Worm (Caenorhabditis elegans) whole organism, L4 larva: ENCODE measurements around the gene F30B5.11.

Experiments
- D1046.2 ChIP-seq: fragments of 200-800 bp; sonication (Bioruptor generic); IDR thresholded peaks from 2 replicates; pipeline ENCODE4 v1.3.6; 2022; ENCODE audit warnings: missing genetic modification characterization, missing compliant biosample characterization
- F26F4.8 ChIP-seq: fragments of 200-800 bp; sonication (Bioruptor generic); conservative IDR thresholded peaks from 2 replicates; pipeline ENCODE4 v1.3.6; 2022; ENCODE audit warnings: missing genetic modification characterization, missing compliant biosample characterization
- F37D6.2 ChIP-seq: sonication (generic microtip); optimal IDR thresholded peaks from 2 replicates; lab custom pipeline; 2016; ENCODE audit warnings: mild to moderate bottlenecking, missing genetic modification characterization, missing compliant biosample characterization
- F49E8.2 ChIP-seq: sonication (generic microtip); optimal IDR thresholded peaks from 2 replicates; lab custom pipeline; 2016; ENCODE audit warnings: missing compliant biosample characterization, mild to moderate bottlenecking, missing genetic modification characterization, borderline replicate concordance
- T26A8.4 ChIP-seq: fragments of 200-800 bp; sonication (Bioruptor generic); IDR thresholded peaks from 2 replicates; pipeline ENCODE4 v1.3.6; 2022; ENCODE audit warnings: missing genetic modification characterization, missing compliant biosample characterization
- Y105C5A.15 ChIP-seq: fragments of 200-800 bp; sonication (Bioruptor generic); IDR thresholded peaks from 2 replicates; pipeline ENCODE4 v1.3.6; 2022; ENCODE audit warnings: missing genetic modification characterization, missing compliant biosample characterization
- Y48G9A.11 ChIP-seq: fragments of 200-800 bp; sonication (Bioruptor generic); IDR thresholded peaks from 2 replicates; pipeline ENCODE4 v1.3.6; 2022; ENCODE audit warnings: missing genetic modification reagents, missing genetic modification characterization, missing compliant biosample characterization
- ZK337.2 ChIP-seq: fragments of 200-800 bp; sonication (Bioruptor generic); IDR thresholded peaks from 2 replicates; pipeline ENCODE4 v1.3.6; 2022; ENCODE audit warnings: missing genetic modification reagents, missing genetic modification characterization, missing compliant biosample characterization
- ZK546.5 ChIP-seq, 2 experiments: sonication (generic microtip); optimal IDR thresholded peaks; 2 replicates each; lab custom pipeline; 2017; ENCODE audit warnings: missing biosample characterization in 2 of 2, missing genetic modification characterization in 2 of 2
- aha-1 ChIP-seq: fragments of 150-350 bp; peaks from one replicate; lab custom pipeline; 2014; ENCODE audit warnings: missing biosample characterization, missing genetic modification characterization
- ama-1 ChIP-seq: fragments of 150-350 bp; optimal IDR thresholded peaks from 2 replicates; lab custom pipeline; 2014; ENCODE audit warnings: inconsistent platforms, mixed read lengths
- attf-4 ChIP-seq: sonication (generic microtip); optimal IDR thresholded peaks from 3 replicates; lab custom pipeline; 2017; ENCODE audit warnings: missing biosample characterization, missing genetic modification characterization
- ctbp-1 ChIP-seq: fragments of 200-800 bp; sonication (Bioruptor generic); IDR thresholded peaks from 2 replicates; pipeline ENCODE4 v1.3.6; 2022; ENCODE audit warnings: missing genetic modification reagents, missing genetic modification characterization, missing compliant biosample characterization
- daf-16 ChIP-seq, 3 experiments: sonication (generic microtip); optimal IDR thresholded peaks; 2 replicates each; lab custom pipeline; 2016 to 2017; ENCODE audit warnings: missing genetic modification characterization in 3 of 3, missing genetic modification reagents in 3 of 3, mild to moderate bottlenecking in 2 of 3, missing compliant biosample characterization in 2 of 3, missing biosample characterization in 1 of 3, moderate library complexity in 1 of 3
- daf-8 ChIP-seq: fragments of 200-800 bp; sonication (Bioruptor generic); IDR thresholded peaks from 2 replicates; pipeline ENCODE4 v1.3.6; 2022; ENCODE audit warnings: missing genetic modification characterization, missing compliant biosample characterization
- dmd-6 ChIP-seq: fragments of 200-800 bp; sonication (Bioruptor generic); IDR thresholded peaks from 2 replicates; pipeline ENCODE4 v1.3.6; 2022; ENCODE audit warnings: missing genetic modification reagents, missing genetic modification characterization, missing compliant biosample characterization
- duxl-1 ChIP-seq: sonication (generic microtip); optimal IDR thresholded peaks from 2 replicates; lab custom pipeline; 2016; ENCODE audit warnings: mild to moderate bottlenecking, missing genetic modification characterization, moderate library complexity, missing compliant biosample characterization; ENCODE audit not compliant: poor library complexity
- hlh-11 ChIP-seq: fragments of 200-800 bp; sonication (Bioruptor generic); optimal IDR thresholded peaks from 2 replicates; lab custom pipeline; 2018; ENCODE audit warnings: mild to moderate bottlenecking, missing genetic modification characterization, missing compliant biosample characterization
- hlh-30 ChIP-seq: sonication (generic microtip); optimal IDR thresholded peaks from 2 replicates; lab custom pipeline; 2017; ENCODE audit warnings: antibody characterized with exemption, mild to moderate bottlenecking, missing genetic modification characterization, missing compliant biosample characterization; ENCODE audit not compliant: insufficient read depth
- jun-1 ChIP-seq: fragments of 150-350 bp; optimal IDR thresholded peaks from 2 replicates; lab custom pipeline; 2014; ENCODE audit warnings: missing biosample characterization, missing genetic modification reagents, missing genetic modification characterization
- lin-1 ChIP-seq: fragments of 200-800 bp; sonication (Bioruptor generic); IDR thresholded peaks from 2 replicates; pipeline ENCODE4 v1.3.6; 2022; ENCODE audit warnings: missing genetic modification reagents, missing genetic modification characterization, missing compliant biosample characterization
- lin-39 ChIP-seq: fragments of 150-350 bp; optimal IDR thresholded peaks from 2 replicates; lab custom pipeline; 2014; ENCODE audit warnings: missing biosample characterization, missing genetic modification reagents, missing genetic modification characterization
- lsy-2 ChIP-seq, 2 experiments: fragments of 150-350 bp in 1 of 2; sonication (generic microtip) in 1 of 2; optimal IDR thresholded peaks; 2 replicates each; lab custom pipeline; 2014 to 2017; ENCODE audit warnings: missing biosample characterization in 2 of 2, missing genetic modification characterization in 2 of 2
- madf-5 ChIP-seq, 2 experiments: fragments of 200-800 bp; sonication (Bioruptor generic); IDR thresholded peaks; 2 replicates each; pipeline ENCODE4 v1.3.6; 2022; ENCODE audit warnings: missing compliant biosample characterization in 2 of 2, missing genetic modification characterization in 2 of 2
- mdl-1 ChIP-seq, 2 experiments: fragments of 150-350 bp in 1 of 2; sonication (generic microtip) in 1 of 2; optimal IDR thresholded peaks; 2 replicates each; lab custom pipeline; 2014 to 2017; ENCODE audit warnings: missing biosample characterization in 2 of 2, missing genetic modification characterization in 2 of 2
- mdt-29 ChIP-seq: fragments of 200-800 bp; sonication (Bioruptor generic); IDR thresholded peaks from 2 replicates; pipeline ENCODE4 v1.3.6; 2022; ENCODE audit warnings: missing genetic modification reagents, missing genetic modification characterization, missing compliant biosample characterization
- mep-1 ChIP-seq: fragments of 150-350 bp; sonication (generic microtip); optimal IDR thresholded peaks from 3 replicates; lab custom pipeline; 2014; ENCODE audit warnings: missing biosample characterization, missing genetic modification characterization
- mes-2 ChIP-seq: sonication (generic microtip); optimal IDR thresholded peaks from 2 replicates; lab custom pipeline; 2016; ENCODE audit warnings: missing genotype, mild to moderate bottlenecking, missing genetic modification characterization, missing compliant biosample characterization; ENCODE audit not compliant: poor library complexity, severe bottlenecking
- mxl-3 ChIP-seq: fragments of 200-800 bp; sonication (Bioruptor generic); optimal IDR thresholded peaks from 2 replicates; lab custom pipeline; 2018; ENCODE audit warnings: mild to moderate bottlenecking, missing genetic modification characterization, missing compliant biosample characterization
- rbr-2 ChIP-seq: sonication (generic microtip); optimal IDR thresholded peaks from 2 replicates; lab custom pipeline; 2016; ENCODE audit warnings: missing genotype, missing genetic modification characterization, missing compliant biosample characterization
- sdz-12 ChIP-seq: fragments of 200-800 bp; sonication (Bioruptor generic); optimal IDR thresholded peaks from 2 replicates; lab custom pipeline; 2018; ENCODE audit warnings: mild to moderate bottlenecking, missing genetic modification characterization, missing compliant biosample characterization
- set-16 ChIP-seq: fragments of 200-800 bp; sonication (Bioruptor generic); IDR thresholded peaks from 2 replicates; pipeline ENCODE4 v1.3.6; 2022; ENCODE audit warnings: missing genetic modification reagents, missing genetic modification characterization, missing compliant biosample characterization
- skn-1 ChIP-seq: fragments of 150-350 bp; optimal IDR thresholded peaks from 2 replicates; lab custom pipeline; 2014; ENCODE audit warnings: missing biosample characterization, missing genetic modification characterization
- snpc-1.2 ChIP-seq: fragments of 200-800 bp; sonication (Bioruptor generic); IDR thresholded peaks from 2 replicates; pipeline ENCODE4 v1.3.6; 2022; ENCODE audit warnings: missing genetic modification reagents, missing genetic modification characterization, missing compliant biosample characterization
- unc-62 ChIP-seq, 3 experiments: fragments of 150-350 bp in 1 of 3; sonication (generic microtip); optimal IDR thresholded peaks in 2 of 3; peaks in 1 of 3; 1 replicate in 1 of 3; 2 replicates in 2 of 3; lab custom pipeline; 2014 to 2017; ENCODE audit warnings: missing biosample characterization in 3 of 3, missing genetic modification characterization in 3 of 3, missing genetic modification reagents in 3 of 3, missing genotype in 1 of 3
- vab-7 ChIP-seq: fragments of 200-800 bp; sonication (Bioruptor generic); IDR thresholded peaks from 2 replicates; pipeline ENCODE4 v1.3.6; 2022; ENCODE audit warnings: missing genetic modification reagents, missing genetic modification characterization, missing compliant biosample characterization
- zag-1 ChIP-seq: fragments of 150-350 bp; optimal IDR thresholded peaks from 2 replicates; lab custom pipeline; 2014; ENCODE audit warnings: missing biosample characterization, missing genetic modification characterization

The F30B5.11 gene

DNA sequence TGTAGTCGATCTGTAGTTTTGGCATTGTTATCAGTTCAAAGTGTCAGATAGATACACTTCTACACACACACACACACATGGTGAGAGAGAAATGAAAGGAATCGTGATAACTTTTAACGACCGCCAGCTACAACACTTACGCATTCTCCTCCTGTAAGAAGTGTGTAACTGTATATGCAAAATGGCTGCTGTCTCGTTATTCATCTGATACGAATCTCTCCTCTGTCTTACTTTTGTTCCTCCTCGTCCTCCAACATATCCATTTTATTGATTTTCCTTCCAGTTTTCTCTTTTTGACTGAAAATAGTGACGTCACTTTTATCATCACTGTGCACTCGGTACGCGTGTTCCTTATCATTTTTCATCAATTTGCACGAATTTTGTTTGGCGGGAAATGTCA, 7.2 kb downstream of the F30B5.11 start (continued):
- TF ChIP-seq set-16 (GFP tag; lab: Robert Waterston, UW) (no peak), ZK337.2 (GFP tag; lab: Robert Waterston, UW) (no peak), ama-1 (lab: Kevin White, UChicago) (no peak), ZK546.5 (tag; optimal IDR thresholded peaks at IDR 0.05; lab: Kevin White, UChicago) (no peak), sdz-12 (GFP tag; lab: Kevin White, UChicago) (no peak), Y105C5A.15 (GFP tag; lab: Robert Waterston, UW) (no peak), aha-1 (tag; lab: Kevin White, UChicago) (no peak), zag-1 (tag; lab: Kevin White, UChicago) (no peak), jun-1 (tag; lab: Kevin White, UChicago) (no peak), lin-39 (tag; lab: Kevin White, UChicago) (no peak), F49E8.2 (tag; lab: Kevin White, UChicago) (no peak), skn-1 (tag; lab: Kevin White, UChicago) (no peak), ctbp-1 (GFP tag; lab: Robert Waterston, UW) (no peak), T26A8.4 (GFP tag; lab: Robert Waterston, UW) (no peak; the same call in 1 of the 2 replicates), F37D6.2 (tag; lab: Kevin White, UChicago) (no peak), D1046.2 (no peak), vab-7 (GFP tag; lab: Robert Waterston, UW) (no peak), F26F4.8 (GFP tag; lab: Robert Waterston, UW) (no peak), daf-16 (GFP tag; optimal IDR thresholded peaks at IDR 0.05; lab: Kevin White, UChicago) (no peak), daf-16 (tag; optimal IDR thresholded peaks at IDR 0.05; lab: Kevin White, UChicago) (peak; percentile 48), mep-1 (peak; percentile 0), duxl-1 (no peak), dmd-6 (GFP tag; lab: Robert Waterston, UW) (peak; percentile 70), madf-5 (GFP tag; IDR thresholded peaks at IDR 0.05; lab: Robert Waterston, UW) (no peak), snpc-1.2 (GFP tag; lab: Robert Waterston, UW) (no peak), attf-4 (tag; lab: Kevin White, UChicago) (no peak), mxl-3 (peak; percentile 45), unc-62 (GFP tag; optimal IDR thresholded peaks at IDR 0.05 in 1 of 2; lab: Kevin White, UChicago) (peak in 1 of 2 experiments; percentile 74), unc-62 (tag; optimal IDR thresholded peaks at IDR 0.05; lab: Kevin White, UChicago) (no peak), lin-1 (no peak)

DNA sequence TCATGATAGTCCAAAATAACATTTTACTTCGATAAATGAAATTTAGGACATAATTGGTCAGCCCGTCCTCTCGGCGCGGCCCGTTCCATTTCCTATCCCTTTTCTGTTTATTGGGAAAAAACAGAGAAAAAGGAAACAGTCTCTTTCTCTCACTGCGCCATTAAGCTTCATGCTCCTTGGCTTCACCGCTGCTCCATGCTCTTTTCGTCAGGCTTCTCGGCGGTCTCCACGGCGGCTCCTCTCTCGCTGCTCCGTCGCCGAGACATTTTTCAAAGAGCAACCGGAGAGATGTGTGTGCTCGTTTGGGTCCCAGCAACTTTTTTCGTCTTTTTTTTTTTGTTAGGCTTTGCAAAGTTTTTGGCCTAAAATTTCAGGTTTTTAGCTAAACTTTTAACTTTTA, 9.0 kb downstream of the F30B5.11 start:
- TF ChIP-seq ctbp-1 (GFP tag; lab: Robert Waterston, UW): 0 out of 2 replicates have a peak, but pooled peaks have one; percentile 20
- TF ChIP-seq hlh-11: peak; percentile 2
- TF ChIP-seq lsy-2 (tag; optimal IDR thresholded peaks at IDR 0.05; lab: Kevin White, UChicago): peak in 1 of 2 experiments; percentile 5
- TF ChIP-seq unc-62 (GFP tag; optimal IDR thresholded peaks at IDR 0.05 in 1 of 2; lab: Kevin White, UChicago): peak in 1 of 2 experiments; percentile 78
- TF ChIP-seq unc-62 (tag; optimal IDR thresholded peaks at IDR 0.05; lab: Kevin White, UChicago): no peak
- peak; percentile 74 for TF ChIP-seq set-16 (GFP tag; lab: Robert Waterston, UW)
- TF ChIP-seq mes-2 (tag; lab: Kevin White, UChicago): peak; percentile 12
- no peak for TF ChIP-seq mdt-29 (GFP tag; lab: Robert Waterston, UW)
- TF ChIP-seq daf-8 (GFP tag; lab: Robert Waterston, UW): no peak
- TF ChIP-seq hlh-30 (tag; lab: Kevin White, UChicago): no peak
- TF ChIP-seq rbr-2: peak; percentile 44
- TF ChIP-seq Y48G9A.11 (GFP tag; lab: Robert Waterston, UW): no peak
- peak; percentile 33 to 67 for TF ChIP-seq mdl-1 (tag; optimal IDR thresholded peaks at IDR 0.05; lab: Kevin White, UChicago)
- TF ChIP-seq daf-16 (GFP tag; optimal IDR thresholded peaks at IDR 0.05; lab: Kevin White, UChicago): no peak
- no peak for TF ChIP-seq daf-16 (tag; optimal IDR thresholded peaks at IDR 0.05; lab: Kevin White, UChicago)
